Worm (Caenorhabditis elegans) whole organism, L1 larva: Measurements from ENCODE around the gene scav-5.

Experiments
- C34B4.2 ChIP-seq: sonication (generic microtip); optimal IDR thresholded peaks from 2 replicates; lab custom pipeline; 2017; ENCODE audit warnings: mild to moderate bottlenecking, missing genetic modification characterization, missing compliant biosample characterization
- F16B12.6 ChIP-seq: fragments of 150-350 bp; optimal IDR thresholded peaks from 2 replicates; lab custom pipeline; 2014; ENCODE audit warnings: missing biosample characterization, missing genetic modification characterization
- Y116A8C.19 ChIP-seq: sonication (generic microtip); optimal IDR thresholded peaks from 2 replicates; lab custom pipeline; 2016; ENCODE audit warnings: missing compliant biosample characterization, missing genetic modification characterization, borderline replicate concordance
- aha-1 ChIP-seq: fragments of 150-350 bp; optimal IDR thresholded peaks from 2 replicates; lab custom pipeline; 2014; ENCODE audit warnings: missing biosample characterization, missing genetic modification characterization
- alr-1 ChIP-seq: fragments of 200-800 bp; sonication (Bioruptor generic); optimal IDR thresholded peaks from 2 replicates; lab custom pipeline; 2018; ENCODE audit warnings: borderline replicate concordance, mild to moderate bottlenecking, missing genetic modification characterization, missing compliant biosample characterization
- ces-1 ChIP-seq: fragments of 150-350 bp; optimal IDR thresholded peaks from 2 replicates; lab custom pipeline; 2014; ENCODE audit warnings: missing biosample characterization, missing genetic modification reagents, missing genetic modification characterization
- dpl-1 ChIP-seq, 3 experiments: fragments of 150-350 bp in 2 of 3; sonication (generic microtip) in 1 of 3; optimal IDR thresholded peaks; 2 replicates each; lab custom pipeline; 2014 to 2017; ENCODE audit warnings: missing biosample characterization in 3 of 3, missing genetic modification characterization in 3 of 3, missing genetic modification reagents in 3 of 3
- efl-1 ChIP-seq, 4 experiments: fragments of 150-350 bp; optimal IDR thresholded peaks in 3 of 4; peaks in 1 of 4; 1 replicate in 1 of 4; 2 replicates in 3 of 4; lab custom pipeline; 2014; ENCODE audit warnings: missing biosample characterization in 2 of 4, missing genetic modification characterization in 2 of 4, missing genetic modification reagents in 2 of 4
- egl-27 ChIP-seq, 2 experiments: fragments of 150-350 bp in 1 of 2; sonication (generic microtip); optimal IDR thresholded peaks; 3 replicates each; lab custom pipeline; 2017 to 2018; ENCODE audit warnings: missing biosample characterization in 2 of 2, missing genetic modification characterization in 2 of 2, missing genetic modification reagents in 2 of 2
- elt-2 ChIP-seq: sonication (generic microtip); optimal IDR thresholded peaks from 2 replicates; lab custom pipeline; 2016; ENCODE audit warnings: missing genetic modification characterization, mild to moderate bottlenecking, inconsistent platforms, missing compliant biosample characterization, missing genetic modification reagents
- ets-5 ChIP-seq: fragments of 200-800 bp; sonication (Bioruptor generic); IDR thresholded peaks from 2 replicates; pipeline ENCODE4 v1.3.6; 2022; ENCODE audit warnings: missing genetic modification characterization, missing compliant biosample characterization
- fkh-4 ChIP-seq: sonication (generic microtip); optimal IDR thresholded peaks from 2 replicates; lab custom pipeline; 2016; ENCODE audit warnings: missing compliant biosample characterization, missing genetic modification characterization, borderline replicate concordance
- fos-1 ChIP-seq: fragments of 150-350 bp; optimal IDR thresholded peaks from 2 replicates; lab custom pipeline; 2014; ENCODE audit warnings: missing biosample characterization, missing genetic modification characterization
- grh-1 ChIP-seq: fragments of 200-800 bp; sonication (Bioruptor generic); IDR thresholded peaks from 2 replicates; pipeline ENCODE4 v1.3.6; 2022; ENCODE audit warnings: missing genetic modification reagents, missing genetic modification characterization, missing compliant biosample characterization
- hlh-4 ChIP-seq: sonication (generic microtip); optimal IDR thresholded peaks from 2 replicates; lab custom pipeline; 2016; ENCODE audit warnings: mild to moderate bottlenecking, missing genetic modification characterization, missing compliant biosample characterization
- hpl-2 ChIP-seq: fragments of 150-350 bp; optimal IDR thresholded peaks from 2 replicates; lab custom pipeline; 2014; ENCODE audit warnings: missing biosample characterization, missing genetic modification reagents, missing genetic modification characterization
- isw-1 ChIP-seq: fragments of 200-800 bp; sonication (Bioruptor generic); IDR thresholded peaks from 2 replicates; pipeline ENCODE4 v1.3.6; 2022; ENCODE audit warnings: missing genetic modification characterization, missing compliant biosample characterization
- jun-1 ChIP-seq: fragments of 150-350 bp; optimal IDR thresholded peaks from 2 replicates; lab custom pipeline; 2014; ENCODE audit warnings: missing biosample characterization, missing genetic modification reagents, missing genetic modification characterization
- lin-14 ChIP-seq: fragments of 200-800 bp; sonication (Bioruptor generic); optimal IDR thresholded peaks from 2 replicates; lab custom pipeline; 2018; ENCODE audit warnings: mild to moderate bottlenecking, missing genetic modification characterization, moderate library complexity, missing compliant biosample characterization
- lin-15B ChIP-seq: fragments of 150-350 bp; sonication (generic microtip); optimal IDR thresholded peaks from 3 replicates; lab custom pipeline; 2014; ENCODE audit warnings: missing biosample characterization, missing genetic modification characterization
- lin-35 ChIP-seq, 2 experiments: fragments of 150-350 bp; optimal IDR thresholded peaks; 2 replicates each; lab custom pipeline; 2014; ENCODE audit warnings: missing biosample characterization in 2 of 2, missing genetic modification characterization in 2 of 2, missing genetic modification reagents in 2 of 2
- lir-3 ChIP-seq: sonication (generic microtip); optimal IDR thresholded peaks from 2 replicates; lab custom pipeline; 2016; ENCODE audit warnings: mild to moderate bottlenecking, missing genetic modification characterization, moderate library complexity, missing compliant biosample characterization; ENCODE audit not compliant: poor library complexity
- lsy-2 ChIP-seq, 2 experiments: fragments of 150-350 bp; optimal IDR thresholded peaks; 2 replicates each; lab custom pipeline; 2014; ENCODE audit warnings: missing biosample characterization in 2 of 2, missing genetic modification characterization in 2 of 2
- mab-9 ChIP-seq: fragments of 200-800 bp; sonication (Bioruptor generic); IDR thresholded peaks from 2 replicates; pipeline ENCODE4 v1.3.6; 2022; ENCODE audit warnings: missing genetic modification reagents, missing genetic modification characterization, missing compliant biosample characterization
- mdl-1 ChIP-seq, 2 experiments: fragments of 150-350 bp; optimal IDR thresholded peaks; 2 replicates each; lab custom pipeline; 2014 to 2017; ENCODE audit warnings: missing biosample characterization in 2 of 2, missing genetic modification characterization in 2 of 2, inconsistent platforms in 1 of 2
- nhr-11 ChIP-seq: fragments of 150-350 bp; optimal IDR thresholded peaks from 2 replicates; lab custom pipeline; 2014; ENCODE audit warnings: missing biosample characterization, missing genetic modification characterization
- nhr-71 ChIP-seq: sonication (generic microtip); optimal IDR thresholded peaks from 2 replicates; lab custom pipeline; 2016; ENCODE audit warnings: mild to moderate bottlenecking, missing genetic modification characterization, moderate library complexity, missing compliant biosample characterization
- nhr-76 ChIP-seq: sonication (generic microtip); optimal IDR thresholded peaks from 2 replicates; lab custom pipeline; 2017; ENCODE audit warnings: missing biosample characterization, missing genetic modification characterization
- nhr-84 ChIP-seq: sonication (generic microtip); optimal IDR thresholded peaks from 2 replicates; lab custom pipeline; 2017; ENCODE audit warnings: missing biosample characterization, missing genetic modification characterization
- nhr-85 ChIP-seq: sonication (generic microtip); peaks from one replicate; lab custom pipeline; 2016; ENCODE audit warnings: missing genetic modification characterization, inconsistent platforms, missing compliant biosample characterization
- pax-3 ChIP-seq: fragments of 200-800 bp; sonication (Bioruptor generic); optimal IDR thresholded peaks from 2 replicates; lab custom pipeline; 2018; ENCODE audit warnings: mild to moderate bottlenecking, missing genetic modification characterization, moderate library complexity, missing compliant biosample characterization
- pqm-1 ChIP-seq: sonication (generic microtip); optimal IDR thresholded peaks from 3 replicates; lab custom pipeline; 2017; ENCODE audit warnings: missing biosample characterization, missing genetic modification characterization
- rnt-1 ChIP-seq: sonication (generic microtip); optimal IDR thresholded peaks from 2 replicates; lab custom pipeline; 2016; ENCODE audit warnings: mild to moderate bottlenecking, missing genetic modification characterization, moderate library complexity, missing compliant biosample characterization
- snpc-4 ChIP-seq: fragments of 150-350 bp; optimal IDR thresholded peaks from 2 replicates; lab custom pipeline; 2014; ENCODE audit warnings: missing biosample characterization, missing genetic modification characterization
- sox-4 ChIP-seq: sonication (generic microtip); optimal IDR thresholded peaks from 2 replicates; lab custom pipeline; 2016; ENCODE audit warnings: missing genetic modification characterization, missing compliant biosample characterization
- sptf-1 ChIP-seq: fragments of 150-350 bp; optimal IDR thresholded peaks from 2 replicates; lab custom pipeline; 2014; ENCODE audit warnings: missing biosample characterization, missing genetic modification characterization
- swsn-7 ChIP-seq: sonication (generic microtip); optimal IDR thresholded peaks from 2 replicates; lab custom pipeline; 2016; ENCODE audit warnings: missing genetic modification characterization, missing compliant biosample characterization
- tbx-2 ChIP-seq: sonication (generic microtip); optimal IDR thresholded peaks from 2 replicates; lab custom pipeline; 2016; ENCODE audit warnings: missing genetic modification characterization, missing compliant biosample characterization
- unc-130 ChIP-seq: fragments of 150-350 bp; optimal IDR thresholded peaks from 2 replicates; lab custom pipeline; 2017; ENCODE audit warnings: missing biosample characterization, missing genetic modification characterization, inconsistent platforms
- unc-62 ChIP-seq: fragments of 150-350 bp; optimal IDR thresholded peaks from 2 replicates; lab custom pipeline; 2014; ENCODE audit warnings: missing biosample characterization, missing genetic modification reagents, missing genetic modification characterization
- unc-86 ChIP-seq: sonication (generic microtip); optimal IDR thresholded peaks from 2 replicates; lab custom pipeline; 2016; ENCODE audit warnings: missing genetic modification characterization, missing compliant biosample characterization
- ztf-11 ChIP-seq, 2 experiments: sonication (generic microtip); optimal IDR thresholded peaks; 2 replicates each; lab custom pipeline; 2016 to 2017; ENCODE audit warnings: missing genetic modification characterization in 2 of 2, missing biosample characterization in 1 of 2, missing compliant biosample characterization in 1 of 2

Gene scav-5

DNA sequence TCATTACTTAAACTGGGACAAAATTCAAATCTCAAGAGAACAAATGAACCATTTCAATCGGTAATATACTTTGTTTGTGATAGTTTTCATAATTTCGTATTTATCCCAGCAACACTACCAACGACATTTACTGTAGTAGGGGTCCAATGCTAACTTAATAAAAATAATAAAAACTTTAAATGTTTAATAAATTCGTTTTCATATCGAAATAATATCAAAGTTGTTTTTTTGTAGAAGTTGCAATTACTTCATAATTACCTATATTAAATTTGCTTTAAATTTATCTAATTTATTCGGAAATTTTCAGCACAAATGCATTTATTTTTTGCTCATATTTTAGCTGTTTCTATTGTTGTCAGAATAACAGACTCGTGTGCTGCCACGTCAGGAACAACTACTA, 8.2 kb downstream of the scav-5 start, which contains the start of gene R07B1.6:
Gene R07B1.6 (plus strand): TSS at position 301 of the 400 bp plus-strand sequence.
- TF ChIP-seq jun-1 (tag; lab: Kevin White, UChicago) (no peak), mdl-1 (tag; optimal IDR thresholded peaks at IDR 0.05; lab: Kevin White, UChicago) (no peak), pax-3 (no peak), unc-130 (no peak), dpl-1 (GFP tag; optimal IDR thresholded peaks at IDR 0.05; lab: Kevin White, UChicago) (no peak), unc-86 (no peak), swsn-7 (tag; lab: Kevin White, UChicago) (no peak), C34B4.2 (tag; lab: Kevin White, UChicago) (no peak), lin-15B (tag; lab: Kevin White, UChicago) (no peak), sptf-1 (no peak), alr-1 (no peak), tbx-2 (no peak), isw-1 (GFP tag; lab: Robert Waterston, UW) (no peak), nhr-11 (tag; lab: Kevin White, UChicago) (no peak), Y116A8C.19 (tag; lab: Kevin White, UChicago) (no peak), ztf-11 (tag; optimal IDR thresholded peaks at IDR 0.05; lab: Kevin White, UChicago) (no peak), unc-62 (GFP tag; lab: Kevin White, UChicago) (no peak), efl-1 (optimal IDR thresholded peaks at IDR 0.05; lab: Kevin White, UChicago) (no peak), efl-1 (GFP tag; optimal IDR thresholded peaks at IDR 0.05 in 1 of 2; lab: Kevin White, UChicago) (no peak)

DNA sequence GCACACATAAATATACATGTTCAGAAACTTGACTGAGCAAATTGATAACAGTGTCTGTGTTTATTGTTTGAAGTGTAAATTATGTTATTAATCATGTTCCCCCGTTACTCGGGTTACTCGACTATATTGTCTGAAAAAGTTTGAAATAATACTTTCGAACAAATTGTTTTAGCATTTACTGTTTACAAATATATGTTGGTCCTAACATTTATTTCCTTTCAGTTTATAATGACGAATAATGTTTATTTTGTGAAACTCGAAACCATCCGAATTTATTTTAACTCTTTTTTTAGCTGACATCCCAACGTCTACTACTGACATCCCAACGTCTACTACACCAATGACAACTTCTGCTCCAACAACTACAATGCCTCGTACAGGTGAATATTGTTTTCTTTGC, 10.7 kb downstream of the scav-5 start, which contains the start of gene R07B1.7:
Gene R07B1.7 (plus strand): TSS at position 301 of the 400 bp plus-strand sequence.
- TF ChIP-seq tbx-2 (no peak), fos-1 (tag; lab: Kevin White, UChicago) (no peak), lin-14 (GFP tag; lab: Kevin White, UChicago) (no peak), egl-27 (tag; optimal IDR thresholded peaks at IDR 0.05; lab: Kevin White, UChicago) (no peak), ces-1 (no peak), nhr-71 (no peak), elt-2 (tag; lab: Kevin White, UChicago) (no peak), nhr-85 (tag; lab: Kevin White, UChicago) (no peak), grh-1 (no peak), ets-5 (GFP tag; lab: Robert Waterston, UW) (no peak), lir-3 (tag; lab: Kevin White, UChicago) (no peak)

DNA sequence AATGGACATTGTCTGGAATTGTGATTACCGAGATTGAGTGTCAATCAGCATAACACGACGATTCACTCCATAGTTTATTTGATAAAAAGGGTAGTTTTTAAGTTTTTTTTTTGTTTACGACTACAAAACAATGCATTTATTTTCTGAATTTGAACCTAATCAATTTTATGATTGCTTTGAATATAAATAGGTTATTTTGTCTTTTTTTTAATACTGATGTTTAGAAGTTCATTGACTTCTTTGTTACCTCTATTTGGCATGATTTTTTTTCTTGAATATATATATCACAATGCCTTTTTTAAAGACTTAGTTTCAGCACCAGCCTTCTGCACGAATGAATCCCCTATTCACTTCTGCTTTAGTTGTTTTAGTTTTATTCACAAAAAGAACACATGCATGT, 11.4 kb downstream of the scav-5 start, which contains the start of gene R07B1.13:
Gene R07B1.13 (plus strand): TSS at position 301 of the 400 bp plus-strand sequence.
- TF ChIP-seq nhr-71 (no peak), isw-1 (GFP tag; lab: Robert Waterston, UW) (no peak)

DNA sequence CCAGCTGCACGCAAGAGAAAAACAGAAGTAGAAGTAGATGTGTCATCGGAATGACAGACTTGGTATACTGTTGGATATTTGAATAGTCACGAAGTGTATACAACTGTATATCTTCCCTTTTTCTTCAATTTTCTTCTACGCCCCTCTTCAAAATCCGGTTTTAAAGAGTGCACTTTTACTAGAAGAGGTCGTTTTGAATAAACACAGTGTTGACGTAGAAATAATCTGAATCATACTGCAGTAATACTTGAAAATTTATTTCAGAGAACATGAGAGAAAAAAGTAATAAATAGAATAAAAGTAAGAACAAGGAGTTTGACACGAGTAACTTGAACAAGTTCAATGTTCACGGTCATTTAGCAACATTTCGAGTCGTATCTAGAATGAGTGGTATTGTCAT, 14.4 kb downstream of the scav-5 start, which contains the start of gene R07B1.8:
Gene R07B1.8 (minus strand): TSS at position 101 of the 400 bp plus-strand sequence.
- TF ChIP-seq unc-130 = no peak
- no peak for TF ChIP-seq nhr-71
- TF ChIP-seq pqm-1 (tag; lab: Kevin White, UChicago) = no peak
- no peak for TF ChIP-seq snpc-4 (tag; lab: Kevin White, UChicago)
- TF ChIP-seq fos-1 (tag; lab: Kevin White, UChicago) = no peak
- TF ChIP-seq rnt-1 (tag; lab: Kevin White, UChicago) = no peak
- no peak for TF ChIP-seq hpl-2 (GFP tag; lab: Kevin White, UChicago)
- no peak for TF ChIP-seq F16B12.6 (tag; lab: Kevin White, UChicago)
- no peak for TF ChIP-seq mab-9 (GFP tag; lab: Robert Waterston, UW)
- TF ChIP-seq lsy-2 (tag; optimal IDR thresholded peaks at IDR 0.05; lab: Kevin White, UChicago) = no peak
- TF ChIP-seq aha-1 (tag; lab: Kevin White, UChicago) = no peak
- TF ChIP-seq nhr-76 = no peak
- no peak for TF ChIP-seq lir-3 (tag; lab: Kevin White, UChicago)
- no peak for TF ChIP-seq lin-35 (GFP tag; optimal IDR thresholded peaks at IDR 0.05; lab: Kevin White, UChicago)
- TF ChIP-seq sox-4 = no peak
- TF ChIP-seq hlh-4 (tag; lab: Kevin White, UChicago) = no peak
- no peak for TF ChIP-seq fkh-4 (tag; lab: Kevin White, UChicago)
- TF ChIP-seq nhr-84 (tag; lab: Kevin White, UChicago) = no peak
